Worm (Caenorhabditis elegans): Measurements from ENCODE around the gene K07F5.15.

DNA sequence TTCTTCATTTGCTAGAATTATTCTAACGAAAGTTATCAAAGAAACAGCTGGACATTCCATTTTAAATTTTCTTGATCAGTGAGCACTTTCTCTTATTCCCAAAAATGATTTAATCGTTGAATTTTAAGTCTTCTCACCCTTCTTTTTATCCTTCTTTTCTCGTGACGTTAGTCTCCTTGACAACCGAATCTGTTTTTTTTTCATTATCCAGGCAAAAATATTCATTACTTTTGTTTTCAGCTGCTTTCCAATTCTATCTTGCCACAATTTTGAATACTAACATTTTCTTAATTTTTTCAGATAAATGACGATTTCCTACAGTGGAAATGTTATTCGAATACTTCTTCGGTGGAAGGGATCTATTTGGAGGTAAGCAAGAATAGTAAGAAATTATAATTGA is 38.7 kb downstream of the K07F5.15 start, which contains the start of gene best-13:
- TF ChIP-seq skn-1 (tag; optimal IDR thresholded peaks at IDR 0.05): no peak
- TF ChIP-seq egl-27 (tag; optimal IDR thresholded peaks at IDR 0.05): no peak
- TF ChIP-seq nhr-237 (tag; optimal IDR thresholded peaks at IDR 0.05): no peak
- TF ChIP-seq ztf-4 (tag; optimal IDR thresholded peaks at IDR 0.05): no peak
- no peak for TF ChIP-seq fos-1 (tag; optimal IDR thresholded peaks at IDR 0.05)
- TF ChIP-seq mdl-1 (tag; optimal IDR thresholded peaks at IDR 0.05): no peak
- no peak for TF ChIP-seq mab-5 (tag; optimal IDR thresholded peaks at IDR 0.05)
- TF ChIP-seq R02D3.7 (tag; optimal IDR thresholded peaks at IDR 0.05): no peak
- no peak for TF ChIP-seq peb-1 (tag; optimal IDR thresholded peaks at IDR 0.05)
- no peak for TF ChIP-seq snpc-4 (tag; optimal IDR thresholded peaks at IDR 0.05)
- no peak for TF ChIP-seq lin-39 (tag; optimal IDR thresholded peaks at IDR 0.05)
- no peak for TF ChIP-seq unc-62 (GFP tag; optimal IDR thresholded peaks at IDR 0.05)
- no peak for TF ChIP-seq nhr-11 (tag; optimal IDR thresholded peaks at IDR 0.05)
